Worm (Caenorhabditis elegans) whole organism, L2 larva: ENCODE measurements around the gene sid-3.

Source experiments
- C34F6.9 ChIP-seq: fragments of 150-350 bp; optimal IDR thresholded peaks from 2 replicates; lab custom pipeline; 2014; ENCODE audit warnings: missing biosample characterization, missing genetic modification characterization
- F13H6.1 ChIP-seq: sonication (generic microtip); optimal IDR thresholded peaks from 2 replicates; lab custom pipeline; 2016; ENCODE audit warnings: missing genetic modification characterization, missing compliant biosample characterization
- R02D3.7 ChIP-seq: fragments of 150-350 bp; optimal IDR thresholded peaks from 2 replicates; lab custom pipeline; 2014; ENCODE audit warnings: missing biosample characterization, missing genetic modification characterization
- Y55F3AM.14 ChIP-seq: fragments of 200-800 bp; sonication (Bioruptor generic); optimal IDR thresholded peaks from 2 replicates; lab custom pipeline; 2018; ENCODE audit warnings: mild to moderate bottlenecking, missing genetic modification characterization, missing compliant biosample characterization
- ZK546.5 ChIP-seq: sonication (generic microtip); optimal IDR thresholded peaks from 2 replicates; lab custom pipeline; 2017; ENCODE audit warnings: missing biosample characterization, missing genetic modification characterization
- alr-1 ChIP-seq: fragments of 150-350 bp; optimal IDR thresholded peaks from 2 replicates; lab custom pipeline; 2014; ENCODE audit warnings: missing biosample characterization, missing genetic modification characterization
- aly-2 ChIP-seq: fragments of 150-350 bp; optimal IDR thresholded peaks from 2 replicates; lab custom pipeline; 2014; ENCODE audit warnings: missing biosample characterization, missing genetic modification characterization
- ama-1 ChIP-seq: fragments of 150-350 bp; optimal IDR thresholded peaks from 2 replicates; lab custom pipeline; 2018; ENCODE audit warnings: inconsistent platforms
- blmp-1 ChIP-seq: sonication (generic microtip); optimal IDR thresholded peaks from 2 replicates; lab custom pipeline; 2017; ENCODE audit warnings: missing genetic modification characterization, mild to moderate bottlenecking, missing compliant biosample characterization, antibody characterized with exemption, moderate library complexity; ENCODE audit not compliant: insufficient read depth
- ceh-16 ChIP-seq: fragments of 150-350 bp; optimal IDR thresholded peaks from 2 replicates; lab custom pipeline; 2014; ENCODE audit warnings: missing biosample characterization, missing genetic modification characterization
- ceh-82 ChIP-seq: fragments of 150-350 bp; optimal IDR thresholded peaks from 2 replicates; lab custom pipeline; 2014; ENCODE audit warnings: missing biosample characterization, missing genetic modification characterization
- crh-2 ChIP-seq: sonication (generic microtip); optimal IDR thresholded peaks from 2 replicates; lab custom pipeline; 2017; ENCODE audit warnings: missing biosample characterization, missing genetic modification characterization
- dmd-4 ChIP-seq: sonication (generic microtip); optimal IDR thresholded peaks from 2 replicates; lab custom pipeline; 2017; ENCODE audit warnings: missing biosample characterization, missing genetic modification characterization
- egl-27 ChIP-seq: sonication (generic microtip); optimal IDR thresholded peaks from 3 replicates; lab custom pipeline; 2017; ENCODE audit warnings: missing biosample characterization, missing genetic modification reagents, missing genetic modification characterization
- elt-1 ChIP-seq: fragments of 150-350 bp; optimal IDR thresholded peaks from 2 replicates; lab custom pipeline; 2014; ENCODE audit warnings: missing biosample characterization, missing genetic modification characterization
- elt-3 ChIP-seq: sonication (generic microtip); optimal IDR thresholded peaks from 2 replicates; lab custom pipeline; 2017; ENCODE audit warnings: missing biosample characterization, missing genetic modification characterization
- fos-1 ChIP-seq: fragments of 150-350 bp; optimal IDR thresholded peaks from 2 replicates; lab custom pipeline; 2014; ENCODE audit warnings: missing biosample characterization, missing genetic modification characterization
- gmeb-1 ChIP-seq: fragments of 150-350 bp; optimal IDR thresholded peaks from 2 replicates; lab custom pipeline; 2014; ENCODE audit warnings: missing biosample characterization, missing genetic modification characterization
- lin-11 ChIP-seq: fragments of 150-350 bp; sonication (generic microtip); optimal IDR thresholded peaks from 2 replicates; lab custom pipeline; 2014; ENCODE audit warnings: missing biosample characterization, missing genetic modification characterization, inconsistent platforms, mixed read lengths
- lin-13 ChIP-seq: fragments of 150-350 bp; optimal IDR thresholded peaks from 2 replicates; lab custom pipeline; 2014; ENCODE audit warnings: missing biosample characterization, missing genetic modification reagents, missing genetic modification characterization
- lin-39 ChIP-seq: fragments of 150-350 bp; optimal IDR thresholded peaks from 2 replicates; lab custom pipeline; 2014; ENCODE audit warnings: missing biosample characterization, missing genetic modification reagents, missing genetic modification characterization
- lsy-2 ChIP-seq, 2 experiments: fragments of 150-350 bp in 1 of 2; sonication (generic microtip) in 1 of 2; optimal IDR thresholded peaks; 2 replicates each; lab custom pipeline; 2014 to 2017; ENCODE audit warnings: missing biosample characterization in 2 of 2, missing genetic modification characterization in 2 of 2
- mab-5 ChIP-seq: fragments of 150-350 bp; optimal IDR thresholded peaks from 2 replicates; lab custom pipeline; 2014; ENCODE audit warnings: missing biosample characterization, missing genetic modification characterization
- mbf-1 ChIP-seq: sonication (generic microtip); optimal IDR thresholded peaks from 2 replicates; lab custom pipeline; 2017; ENCODE audit warnings: missing biosample characterization, missing genetic modification characterization
- mdl-1 ChIP-seq, 2 experiments: fragments of 150-350 bp in 1 of 2; sonication (generic microtip) in 1 of 2; optimal IDR thresholded peaks; 2 replicates each; lab custom pipeline; 2017; ENCODE audit warnings: missing biosample characterization in 2 of 2, missing genetic modification characterization in 2 of 2
- nhr-10 ChIP-seq: sonication (generic microtip); optimal IDR thresholded peaks from 2 replicates; lab custom pipeline; 2017; ENCODE audit warnings: missing biosample characterization, missing genetic modification characterization
- nhr-11 ChIP-seq: fragments of 150-350 bp; optimal IDR thresholded peaks from 2 replicates; lab custom pipeline; 2014; ENCODE audit warnings: missing biosample characterization, missing genetic modification characterization
- nhr-12 ChIP-seq: fragments of 150-350 bp; optimal IDR thresholded peaks from 2 replicates; lab custom pipeline; 2014; ENCODE audit warnings: missing biosample characterization, missing genetic modification characterization
- nhr-129 ChIP-seq: fragments of 150-350 bp; optimal IDR thresholded peaks from 2 replicates; lab custom pipeline; 2014; ENCODE audit warnings: missing biosample characterization, missing genetic modification characterization
- nhr-21 ChIP-seq: fragments of 150-350 bp; optimal IDR thresholded peaks from 2 replicates; lab custom pipeline; 2014; ENCODE audit warnings: missing biosample characterization, missing genetic modification characterization
- nhr-23 ChIP-seq: fragments of 150-350 bp; optimal IDR thresholded peaks from 2 replicates; lab custom pipeline; 2014; ENCODE audit warnings: missing biosample characterization, missing genetic modification reagents, missing genetic modification characterization
- nhr-237 ChIP-seq: fragments of 150-350 bp; optimal IDR thresholded peaks from 2 replicates; lab custom pipeline; 2014; ENCODE audit warnings: missing biosample characterization, missing genetic modification characterization
- nhr-25 ChIP-seq: fragments of 150-350 bp; sonication (generic microtip); optimal IDR thresholded peaks from 3 replicates; lab custom pipeline; 2014; ENCODE audit warnings: missing biosample characterization, missing genetic modification characterization
- nhr-6 ChIP-seq: fragments of 150-350 bp; optimal IDR thresholded peaks from 2 replicates; lab custom pipeline; 2014; ENCODE audit warnings: missing biosample characterization, missing genetic modification characterization
- nhr-77 ChIP-seq: fragments of 150-350 bp; optimal IDR thresholded peaks from 2 replicates; lab custom pipeline; 2014; ENCODE audit warnings: missing biosample characterization, missing genetic modification characterization
- peb-1 ChIP-seq: fragments of 150-350 bp; optimal IDR thresholded peaks from 2 replicates; lab custom pipeline; 2014; ENCODE audit warnings: missing biosample characterization, missing genetic modification characterization
- sem-4 ChIP-seq: fragments of 150-350 bp; optimal IDR thresholded peaks from 2 replicates; lab custom pipeline; 2014; ENCODE audit warnings: missing biosample characterization, missing genetic modification reagents, missing genetic modification characterization
- skn-1 ChIP-seq: sonication (generic microtip); optimal IDR thresholded peaks from 2 replicates; lab custom pipeline; 2017; ENCODE audit warnings: missing biosample characterization, missing genetic modification characterization
- sma-3 ChIP-seq: sonication (generic microtip); optimal IDR thresholded peaks from 2 replicates; lab custom pipeline; 2016; ENCODE audit warnings: missing genetic modification reagents, missing genetic modification characterization, missing compliant biosample characterization
- sma-9 ChIP-seq, 2 experiments: fragments of 150-350 bp in 1 of 2; sonication (generic microtip) in 1 of 2; optimal IDR thresholded peaks; 2 replicates each; lab custom pipeline; 2014 to 2016; ENCODE audit warnings: missing genetic modification characterization in 2 of 2, mild to moderate bottlenecking in 1 of 2, missing biosample characterization in 1 of 2, missing compliant biosample characterization in 1 of 2, missing genetic modification reagents in 1 of 2, moderate library complexity in 1 of 2
- snpc-4 ChIP-seq: fragments of 150-350 bp; optimal IDR thresholded peaks from 2 replicates; lab custom pipeline; 2014; ENCODE audit warnings: missing biosample characterization, missing genetic modification characterization
- unc-39 ChIP-seq: fragments of 150-350 bp; optimal IDR thresholded peaks from 2 replicates; lab custom pipeline; 2014; ENCODE audit warnings: missing biosample characterization, missing genetic modification characterization
- unc-55 ChIP-seq: fragments of 150-350 bp; sonication (generic microtip); optimal IDR thresholded peaks from 3 replicates; lab custom pipeline; 2014; ENCODE audit warnings: missing biosample characterization, missing genetic modification reagents, missing genetic modification characterization
- unc-62 ChIP-seq: fragments of 150-350 bp; optimal IDR thresholded peaks from 2 replicates; lab custom pipeline; 2014; ENCODE audit warnings: missing biosample characterization, missing genetic modification reagents, missing genetic modification characterization
- zag-1 ChIP-seq: fragments of 150-350 bp; optimal IDR thresholded peaks from 2 replicates; lab custom pipeline; 2014; ENCODE audit warnings: missing biosample characterization, missing genetic modification characterization
- ztf-1 ChIP-seq: fragments of 200-800 bp; sonication (Bioruptor generic); conservative IDR thresholded peaks from 2 replicates; pipeline ENCODE4 v1.3.6; 2022; ENCODE audit warnings: missing genetic modification characterization, missing compliant biosample characterization
- ztf-11 ChIP-seq: sonication (generic microtip); optimal IDR thresholded peaks from 2 replicates; lab custom pipeline; 2017; ENCODE audit warnings: missing biosample characterization, missing genetic modification characterization
- ztf-4 ChIP-seq: fragments of 150-350 bp; optimal IDR thresholded peaks from 2 replicates; lab custom pipeline; 2014; ENCODE audit warnings: missing biosample characterization, missing genetic modification characterization

Gene sid-3

ce11 chrX:17215753-17216152, 29.6 kb downstream of the sid-3 start:
- TF ChIP-seq snpc-4 (tag; lab: Kevin White, UChicago) (no peak), unc-62 (GFP tag; lab: Kevin White, UChicago) (no peak), nhr-237 (tag; lab: Kevin White, UChicago) (no peak), aly-2 (tag; lab: Kevin White, UChicago) (no peak), C34F6.9 (tag; lab: Kevin White, UChicago) (no peak)

- TF ChIP-seq elt-3 (tag; lab: Kevin White, UChicago) (no peak), ztf-4 (peak; percentile 44), egl-27 (tag; lab: Kevin White, UChicago) (no peak), ama-1 (lab: Kevin White, UChicago) (no peak), unc-62 (GFP tag; lab: Kevin White, UChicago) (no peak), nhr-237 (tag; lab: Kevin White, UChicago) (no peak), ztf-1 (GFP tag; lab: Robert Waterston, UW) (no peak), mab-5 (tag; lab: Kevin White, UChicago) (no peak), nhr-21 (tag; lab: Kevin White, UChicago) (peak; percentile 67), nhr-129 (tag; lab: Kevin White, UChicago) (peak; percentile 82), fos-1 (peak; percentile 72), elt-1 (tag; lab: Kevin White, UChicago) (no peak), blmp-1 (tag; lab: Kevin White, UChicago) (peak; percentile 6), sma-9 (GFP tag; optimal IDR thresholded peaks at IDR 0.05; lab: Kevin White, UChicago) (peak; percentile 87), sma-9 (tag; optimal IDR thresholded peaks at IDR 0.05; lab: Kevin White, UChicago) (no peak), nhr-12 (tag; lab: Kevin White, UChicago) (no peak), ZK546.5 (tag; lab: Kevin White, UChicago) (no peak), R02D3.7 (tag; lab: Kevin White, UChicago) (no peak), Y55F3AM.14 (GFP tag; lab: Kevin White, UChicago) (no peak), gmeb-1 (tag; lab: Kevin White, UChicago) (peak; percentile 32), nhr-25 (tag; lab: Kevin White, UChicago) (peak; percentile 12), lin-13 (GFP tag; lab: Kevin White, UChicago) (peak; percentile 48), nhr-77 (tag; lab: Kevin White, UChicago) (no peak), nhr-23 (tag; lab: Kevin White, UChicago) (no peak), sem-4 (tag; lab: Kevin White, UChicago) (no peak), lin-11 (tag; lab: Kevin White, UChicago) (no peak), unc-39 (tag; lab: Kevin White, UChicago) (no peak), ceh-16 (tag; lab: Kevin White, UChicago) (no peak), mdl-1 (tag; optimal IDR thresholded peaks at IDR 0.05; lab: Kevin White, UChicago) (peak; percentile 54 to 71), alr-1 (tag; lab: Kevin White, UChicago) (no peak), nhr-10 (tag; lab: Kevin White, UChicago) (no peak), aly-2 (tag; lab: Kevin White, UChicago) (no peak), peb-1 (tag; lab: Kevin White, UChicago) (no peak), ceh-82 (tag; lab: Kevin White, UChicago) (no peak), nhr-6 (no peak), crh-2 (peak; percentile 88), F13H6.1 (tag; lab: Kevin White, UChicago) (peak; percentile 65), lsy-2 (tag; optimal IDR thresholded peaks at IDR 0.05; lab: Kevin White, UChicago) (peak in 1 of 2 experiments; percentile 31), C34F6.9 (tag; lab: Kevin White, UChicago) (peak; percentile 24), nhr-11 (tag; lab: Kevin White, UChicago) (no peak), snpc-4 (tag; lab: Kevin White, UChicago) (no peak), zag-1 (no peak), skn-1 (tag; lab: Kevin White, UChicago) (no peak), dmd-4 (tag; lab: Kevin White, UChicago) (no peak), ztf-11 (tag; lab: Kevin White, UChicago) (no peak), mbf-1 (tag; lab: Kevin White, UChicago) (no peak), lin-39 (tag; lab: Kevin White, UChicago) (no peak), sma-3 (peak; percentile 44), unc-55 (no peak)
Measured at ce11 chrX:17216178-17216577, 30.0 kb downstream of the sid-3 start.
